Fruit fly (Drosophila melanogaster) whole organism, embryonic: ENCODE data around the gene CG12116.

ENCODE experiments used
- Ada2b ChIP-seq: fragments of 200-800 bp; sonication (Bioruptor generic); IDR thresholded peaks from 2 replicates; pipeline ENCODE4 v1.3.6; 2022; ENCODE audit warnings: missing biosample characterization, missing genetic modification characterization
- CG11093 ChIP-seq: fragments of 200-800 bp; sonication (Bioruptor generic); IDR thresholded peaks from 3 replicates; pipeline ENCODE4 v1.3.6; 2022; ENCODE audit warnings: missing biosample characterization, missing genetic modification characterization
- CG11398 ChIP-seq: fragments of 200-800 bp; sonication (Bioruptor generic); optimal IDR thresholded peaks from 2 replicates; lab custom pipeline; 2016; ENCODE audit warnings: missing biosample characterization, missing genetic modification characterization
- CG12155 ChIP-seq: fragments of 200-800 bp; sonication (Bioruptor generic); optimal IDR thresholded peaks from 3 replicates; lab custom pipeline; 2016; ENCODE audit warnings: missing biosample characterization, missing genetic modification characterization
- CG13123 ChIP-seq: fragments of 200-800 bp; sonication (Bioruptor generic); optimal IDR thresholded peaks from 2 replicates; lab custom pipeline; 2016; ENCODE audit warnings: missing biosample characterization, missing genetic modification characterization
- CG13296 ChIP-seq: fragments of 200-800 bp; sonication (Bioruptor generic); optimal IDR thresholded peaks from 3 replicates; lab custom pipeline; 2018; ENCODE audit warnings: missing biosample characterization, mild to moderate bottlenecking, missing genetic modification characterization
- CG13424 ChIP-seq: fragments of 200-800 bp; sonication (Bioruptor generic); optimal IDR thresholded peaks from 2 replicates; lab custom pipeline; 2019; ENCODE audit warnings: missing biosample characterization, mild to moderate bottlenecking, missing genetic modification characterization, moderate library complexity
- CG14050 ChIP-seq: fragments of 200-800 bp; sonication (Bioruptor generic); IDR thresholded peaks from 3 replicates; pipeline ENCODE4 v1.3.6; 2022; ENCODE audit warnings: missing biosample characterization, missing genetic modification characterization
- CG1602 ChIP-seq: fragments of 200-800 bp; sonication (Bioruptor generic); optimal IDR thresholded peaks from 3 replicates; lab custom pipeline; 2016; ENCODE audit warnings: missing biosample characterization, missing genetic modification characterization
- CG17612 ChIP-seq: fragments of 200-800 bp; sonication (Bioruptor generic); IDR thresholded peaks from 2 replicates; pipeline ENCODE4 v1.3.6; 2022; ENCODE audit warnings: missing biosample characterization, missing genetic modification characterization
- CG17829 ChIP-seq: fragments of 200-800 bp; optimal IDR thresholded peaks from 2 replicates; lab custom pipeline; 2019; ENCODE audit warnings: missing biosample characterization, mild to moderate bottlenecking, missing genetic modification characterization, moderate library complexity
- CG2712 ChIP-seq: fragments of 200-800 bp; optimal IDR thresholded peaks from 3 replicates; lab custom pipeline; 2019; ENCODE audit warnings: missing biosample characterization, mild to moderate bottlenecking, missing genetic modification characterization, moderate library complexity
- CG4730 ChIP-seq: fragments of 200-800 bp; sonication (Bioruptor generic); IDR thresholded peaks from 2 replicates; pipeline ENCODE4 v1.3.6; 2022; ENCODE audit warnings: missing biosample characterization, missing genetic modification characterization
- CG4820 ChIP-seq: fragments of 200-800 bp; sonication (Bioruptor generic); optimal IDR thresholded peaks from 3 replicates; lab custom pipeline; 2016; ENCODE audit warnings: missing biosample characterization, missing genetic modification characterization
- CG6683 ChIP-seq: fragments of 200-800 bp; sonication (Bioruptor generic); optimal IDR thresholded peaks from 2 replicates; lab custom pipeline; 2017; ENCODE audit warnings: missing biosample characterization, mild to moderate bottlenecking, missing genetic modification characterization, missing genetic modification reagents
- CG6689 ChIP-seq: fragments of 200-800 bp; sonication (Bioruptor generic); IDR thresholded peaks from 2 replicates; pipeline ENCODE4 v1.3.6; 2022; ENCODE audit warnings: missing biosample characterization, missing genetic modification characterization
- CG6765 ChIP-seq: fragments of 200-800 bp; sonication (Bioruptor generic); optimal IDR thresholded peaks from 3 replicates; lab custom pipeline; 2017; ENCODE audit warnings: missing biosample characterization, mild to moderate bottlenecking, missing genetic modification characterization
- CG7745 ChIP-seq: fragments of 200-800 bp; sonication (Bioruptor generic); optimal IDR thresholded peaks from 2 replicates; lab custom pipeline; 2018; ENCODE audit warnings: missing biosample characterization, mild to moderate bottlenecking, missing genetic modification characterization, moderate library complexity
- CG8924 ChIP-seq: fragments of 200-800 bp; optimal IDR thresholded peaks from 3 replicates; lab custom pipeline; 2019; ENCODE audit warnings: missing biosample characterization, mild to moderate bottlenecking, missing genetic modification characterization, moderate library complexity
- CG9932 ChIP-seq: fragments of 200-800 bp; sonication (Bioruptor generic); IDR thresholded peaks from 2 replicates; pipeline ENCODE4 v1.3.6; 2022; ENCODE audit warnings: missing biosample characterization, missing genetic modification characterization
- ERR ChIP-seq: fragments of 200-800 bp; sonication (Bioruptor generic); optimal IDR thresholded peaks from 2 replicates; lab custom pipeline; 2016; ENCODE audit warnings: missing biosample characterization, missing genetic modification characterization
- Elba2 ChIP-seq: fragments of 200-800 bp; sonication (Bioruptor generic); optimal IDR thresholded peaks from 3 replicates; lab custom pipeline; 2016; ENCODE audit warnings: missing biosample characterization, missing genetic modification characterization
- Gsc ChIP-seq: fragments of 200-800 bp; sonication (Bioruptor generic); IDR thresholded peaks from 2 replicates; pipeline ENCODE4 v1.3.6; 2022; ENCODE audit warnings: missing biosample characterization, missing genetic modification characterization
- H2.0 ChIP-seq: fragments of 200-800 bp; sonication (Bioruptor generic); IDR thresholded peaks from 2 replicates; pipeline ENCODE4 v1.3.6; 2022; ENCODE audit warnings: missing biosample characterization, missing genetic modification characterization
- Kr ChIP-seq: fragments of 200-800 bp; sonication (Bioruptor generic); optimal IDR thresholded peaks from 2 replicates; lab custom pipeline; 2017; ENCODE audit warnings: missing biosample characterization, mild to moderate bottlenecking, missing genetic modification characterization
- Poxn ChIP-seq: fragments of 200-800 bp; sonication (Bioruptor generic); IDR thresholded peaks from 2 replicates; pipeline ENCODE4 v1.3.6; 2022; ENCODE audit warnings: missing biosample characterization, missing genetic modification characterization
- Ptx1 ChIP-seq: fragments of 200-800 bp; sonication (Bioruptor generic); IDR thresholded peaks from 2 replicates; pipeline ENCODE4 v1.3.6; 2022; ENCODE audit warnings: missing biosample characterization, missing genetic modification characterization
- Sox100B ChIP-seq: fragments of 200-800 bp; sonication (Bioruptor generic); optimal IDR thresholded peaks from 3 replicates; lab custom pipeline; 2018; ENCODE audit warnings: missing biosample characterization, mild to moderate bottlenecking, missing genetic modification characterization
- Stat92E ChIP-seq, 3 experiments: fragments of >200 bp in 2 of 3; fragments of 200-800 bp in 1 of 3; sonication (Bioruptor generic) in 1 of 3; optimal IDR thresholded peaks; 2 replicates each; lab custom pipeline; 2017 to 2019; ENCODE audit warnings: missing biosample characterization in 3 of 3, missing genetic modification characterization in 3 of 3, mild to moderate bottlenecking in 1 of 3, moderate library complexity in 1 of 3
- ab ChIP-seq: fragments of 200-800 bp; sonication (Bioruptor generic); optimal IDR thresholded peaks from 2 replicates; lab custom pipeline; 2016; ENCODE audit warnings: missing biosample characterization, missing genetic modification characterization
- amos ChIP-seq: fragments of 200-800 bp; sonication (Bioruptor generic); IDR thresholded peaks from 2 replicates; pipeline ENCODE4 v1.3.6; 2022; ENCODE audit warnings: missing biosample characterization, missing genetic modification characterization; ENCODE audit not compliant: partially characterized antibody
- bbx ChIP-seq: fragments of 200-800 bp; sonication (Bioruptor generic); IDR thresholded peaks from 2 replicates; pipeline ENCODE4 v1.3.6; 2022; ENCODE audit warnings: missing biosample characterization, missing genetic modification characterization; ENCODE audit not compliant: partially characterized antibody
- cad ChIP-seq: fragments of >200 bp; optimal IDR thresholded peaks from 2 replicates; lab custom pipeline; 2017; ENCODE audit warnings: missing biosample characterization, missing genetic modification characterization
- croc ChIP-seq: fragments of 200-800 bp; sonication (Bioruptor generic); conservative IDR thresholded peaks from 3 replicates; pipeline ENCODE4 v1.3.6; 2022; ENCODE audit warnings: missing biosample characterization, missing genetic modification characterization
- ems ChIP-seq: fragments of 200-800 bp; sonication (Bioruptor generic); optimal IDR thresholded peaks from 3 replicates; lab custom pipeline; 2016; ENCODE audit warnings: missing biosample characterization, missing genetic modification characterization
- fd3F ChIP-seq: fragments of 200-800 bp; sonication (Bioruptor generic); optimal IDR thresholded peaks from 2 replicates; lab custom pipeline; 2018; ENCODE audit warnings: missing biosample characterization, mild to moderate bottlenecking, missing genetic modification characterization, moderate library complexity
- fd64A ChIP-seq: fragments of 200-800 bp; sonication (Bioruptor generic); optimal IDR thresholded peaks from 3 replicates; lab custom pipeline; 2018; ENCODE audit warnings: missing biosample characterization, mild to moderate bottlenecking, missing genetic modification characterization
- gsb-n ChIP-seq: fragments of 200-800 bp; sonication (Bioruptor generic); optimal IDR thresholded peaks from 3 replicates; lab custom pipeline; 2018; ENCODE audit warnings: missing biosample characterization, mild to moderate bottlenecking, missing genetic modification characterization
- hb ChIP-seq: fragments of 200-800 bp; sonication (Bioruptor generic); IDR thresholded peaks from 3 replicates; pipeline ENCODE4 v1.3.6; 2022; ENCODE audit warnings: missing biosample characterization, missing genetic modification characterization; ENCODE audit not compliant: partially characterized antibody
- lola ChIP-seq, 3 experiments: fragments of >200 bp in 2 of 3; fragments of 200-800 bp in 1 of 3; sonication (Bioruptor generic) in 1 of 3; optimal IDR thresholded peaks; 2 replicates each; lab custom pipeline; 2017 to 2019; ENCODE audit warnings: missing biosample characterization in 3 of 3, missing genetic modification characterization in 3 of 3, mild to moderate bottlenecking in 1 of 3, moderate library complexity in 1 of 3
- odd ChIP-seq: fragments of 200-800 bp; sonication (Bioruptor generic); optimal IDR thresholded peaks from 2 replicates; lab custom pipeline; 2017; ENCODE audit warnings: missing biosample characterization, mild to moderate bottlenecking, missing genetic modification characterization
- p53 ChIP-seq: fragments of 200-800 bp; sonication (Bioruptor generic); optimal IDR thresholded peaks from 2 replicates; lab custom pipeline; 2016; ENCODE audit warnings: missing biosample characterization, missing genetic modification characterization
- prd ChIP-seq, 3 experiments: fragments of >200 bp in 2 of 3; fragments of 200-800 bp in 1 of 3; sonication (Bioruptor generic) in 1 of 3; optimal IDR thresholded peaks in 2 of 3; IDR thresholded peaks in 1 of 3; 2 replicates in 2 of 3; 3 replicates in 1 of 3; pipeline versions ENCODE4 v1.3.6 to Lab custom; 2017 to 2022; ENCODE audit warnings: missing biosample characterization in 1 of 3, missing genetic modification characterization in 1 of 3
- pros ChIP-seq: fragments of 200-800 bp; sonication (Bioruptor generic); optimal IDR thresholded peaks from 3 replicates; lab custom pipeline; 2019; ENCODE audit warnings: missing biosample characterization, mild to moderate bottlenecking, missing genetic modification characterization, moderate library complexity
- salm ChIP-seq: fragments of 200-800 bp; sonication (Bioruptor generic); optimal IDR thresholded peaks from 2 replicates; lab custom pipeline; 2018; ENCODE audit warnings: missing biosample characterization, mild to moderate bottlenecking, missing genetic modification characterization
- scrt ChIP-seq: fragments of 200-800 bp; sonication (Bioruptor generic); optimal IDR thresholded peaks from 2 replicates; lab custom pipeline; 2018; ENCODE audit warnings: missing biosample characterization, mild to moderate bottlenecking, missing genetic modification characterization, moderate library complexity
- sens ChIP-seq: fragments of 200-800 bp; sonication (Bioruptor generic); peaks from one replicate; lab custom pipeline; 2016; ENCODE audit warnings: missing biosample characterization, missing genetic modification characterization
- slbo ChIP-seq: fragments of 200-800 bp; sonication (Bioruptor generic); IDR thresholded peaks from 2 replicates; pipeline ENCODE4 v1.3.6; 2022; ENCODE audit warnings: missing biosample characterization, missing genetic modification characterization
- sr ChIP-seq: fragments of 200-800 bp; sonication (Bioruptor generic); IDR thresholded peaks from 3 replicates; pipeline ENCODE4 v1.3.6; 2022; ENCODE audit warnings: missing biosample characterization, missing genetic modification characterization
- sug ChIP-seq: fragments of 200-800 bp; optimal IDR thresholded peaks from 2 replicates; lab custom pipeline; 2019; ENCODE audit warnings: missing biosample characterization, mild to moderate bottlenecking, missing genetic modification characterization, moderate library complexity
- wor ChIP-seq: fragments of 200-800 bp; sonication (Bioruptor generic); IDR thresholded peaks from 2 replicates; pipeline ENCODE4 v1.3.6; 2022; ENCODE audit warnings: missing biosample characterization, missing genetic modification characterization
- yki ChIP-seq: fragments of >200 bp; optimal IDR thresholded peaks from 3 replicates; lab custom pipeline; 2018

Gene CG12116

DNA sequence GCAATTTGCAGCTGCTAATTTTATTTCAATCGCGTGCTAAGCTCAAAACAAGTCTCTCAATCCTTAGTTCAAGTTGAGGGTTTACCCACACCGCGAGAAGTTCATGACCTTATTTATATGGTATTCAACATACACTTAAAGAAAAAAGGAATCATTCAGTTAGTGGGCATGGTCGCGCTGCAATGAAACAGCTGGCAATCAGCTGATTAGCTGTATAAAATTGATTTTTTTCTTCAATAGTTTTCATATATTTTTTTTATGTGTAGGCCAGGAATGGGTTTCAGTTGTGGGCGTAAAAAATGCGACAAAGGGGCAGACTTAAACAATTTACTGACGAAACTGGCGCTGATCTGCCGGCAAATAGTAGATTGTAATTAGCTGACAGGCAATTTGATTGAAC is 30.3 kb upstream of the CG12116 start (continued):
- TF ChIP-seq fd64A (GFP tag; lab: Kevin White, UChicago) (no peak), H2.0 (peak; percentile 24; the same call in 1 of the 2 replicates), CG17829 (tag; lab: Kevin White, UChicago) (no peak), prd (optimal IDR thresholded peaks at IDR 0.05; lab: Kevin White, UChicago) (no peak), prd (GFP tag; IDR thresholded peaks at IDR 0.05; lab: Robert Waterston, UW) (peak; percentile 32; the same call in 1 of the 3 replicates), CG4730 (GFP tag; lab: Robert Waterston, UW) (no peak), lola (GFP tag; optimal IDR thresholded peaks at IDR 0.05; lab: Kevin White, UChicago) (no peak), Ada2b (GFP tag; lab: Robert Waterston, UW) (0 out of 2 replicates have a peak, but pooled peaks have one; percentile 22), sr (GFP tag; lab: Robert Waterston, UW) (no peak), yki (no peak), CG17612 (no peak), Ptx1 (GFP tag; lab: Robert Waterston, UW) (no peak), gsb-n (no peak), p53 (GFP tag; lab: Kevin White, UChicago) (no peak), hb (GFP tag; lab: Robert Waterston, UW) (no peak), CG12155 (no peak), CG14050 (GFP tag; lab: Robert Waterston, UW) (no peak), scrt (GFP tag; lab: Kevin White, UChicago) (no peak), ERR (GFP tag; lab: Kevin White, UChicago) (no peak), CG6689 (no peak), Elba2 (no peak), CG13123 (no peak), CG1602 (GFP tag; lab: Kevin White, UChicago) (no peak), ab (GFP tag; lab: Kevin White, UChicago) (no peak), salm (no peak), croc (GFP tag; lab: Robert Waterston, UW) (no peak), CG6765 (GFP tag; lab: Kevin White, UChicago) (no peak), ems (GFP tag; lab: Kevin White, UChicago) (no peak), CG13296 (GFP tag; lab: Kevin White, UChicago) (no peak), bbx (GFP tag; lab: Robert Waterston, UW) (no peak), sug (tag; lab: Kevin White, UChicago) (no peak), Gsc (no peak), Stat92E (GFP tag; optimal IDR thresholded peaks at IDR 0.05; lab: Kevin White, UChicago) (no peak), CG4820 (GFP tag; lab: Kevin White, UChicago) (peak; percentile 7), CG11093 (GFP tag; lab: Robert Waterston, UW) (no peak), CG11398 (GFP tag; lab: Kevin White, UChicago) (no peak), amos (GFP tag; lab: Robert Waterston, UW) (no peak), CG9932 (no peak), CG6683 (GFP tag; lab: Kevin White, UChicago) (no peak), pros (no peak), wor (no peak), slbo (GFP tag; lab: Robert Waterston, UW) (peak; percentile 32; the same call in 1 of the 2 replicates), CG8924 (tag; lab: Kevin White, UChicago) (no peak), CG7745 (no peak), sens (GFP tag; lab: Kevin White, UChicago) (peak; percentile 82), odd (no peak), fd3F (GFP tag; lab: Kevin White, UChicago) (no peak), Poxn (no peak), Kr (GFP tag; lab: Kevin White, UChicago) (no peak), cad (no peak), Sox100B (no peak), CG13424 (no peak), CG2712 (no peak)
